Worm (Caenorhabditis elegans): ENCODE measurements around the gene nhr-232.

- TF ChIP-seq hmbx-1 (tag; optimal IDR thresholded peaks at IDR 0.05) = no peak
- no peak for TF ChIP-seq pes-1 (GFP tag; IDR thresholded peaks at IDR 0.05)
- TF ChIP-seq ama-1 (optimal IDR thresholded peaks at IDR 0.05) = no peak
- TF ChIP-seq flt-1 (GFP tag; IDR thresholded peaks at IDR 0.05) = no peak
- TF ChIP-seq hmg-4 (GFP tag; optimal IDR thresholded peaks at IDR 0.05) = no peak
- TF ChIP-seq scrt-1 (GFP tag; IDR thresholded peaks at IDR 0.05) = no peak
- TF ChIP-seq ceh-36 (tag; optimal IDR thresholded peaks at IDR 0.05) = no peak
- TF ChIP-seq tbx-11 (GFP tag; IDR thresholded peaks at IDR 0.05) = no peak
- no peak for TF ChIP-seq ets-7 (tag; optimal IDR thresholded peaks at IDR 0.05)
- TF ChIP-seq tbx-37 (GFP tag; conservative IDR thresholded peaks at IDR 0.05) = no peak
- TF ChIP-seq B0310.2 (tag; optimal IDR thresholded peaks at IDR 0.05) = no peak
- TF ChIP-seq F13C5.2 (tag; optimal IDR thresholded peaks at IDR 0.05) = no peak
- TF ChIP-seq hnd-1 (tag; optimal IDR thresholded peaks at IDR 0.05) = no peak
These were observed 35.4 kb upstream of the nhr-232 start, which contains the start of gene C12D8.13 for ce11 chrV:10220605-10221004.
